Worm (Caenorhabditis elegans) whole organism, mixed stage, embryonic: ENCODE results near the gene F13B6.3.

Source experiments
- hlh-1 ChIP-seq: fragments of 150-350 bp; optimal IDR thresholded peaks from 2 replicates; lab custom pipeline; 2014; ENCODE audit warnings: missing biosample characterization, missing genetic modification reagents, missing genetic modification characterization
- snpc-4 ChIP-seq: fragments of 150-350 bp; optimal IDR thresholded peaks from 2 replicates; lab custom pipeline; 2014; ENCODE audit warnings: missing biosample characterization, missing genetic modification characterization
- ztf-11 ChIP-seq: fragments of 150-350 bp; optimal IDR thresholded peaks from 2 replicates; lab custom pipeline; 2014; ENCODE audit warnings: missing biosample characterization, missing genetic modification characterization

DNA sequence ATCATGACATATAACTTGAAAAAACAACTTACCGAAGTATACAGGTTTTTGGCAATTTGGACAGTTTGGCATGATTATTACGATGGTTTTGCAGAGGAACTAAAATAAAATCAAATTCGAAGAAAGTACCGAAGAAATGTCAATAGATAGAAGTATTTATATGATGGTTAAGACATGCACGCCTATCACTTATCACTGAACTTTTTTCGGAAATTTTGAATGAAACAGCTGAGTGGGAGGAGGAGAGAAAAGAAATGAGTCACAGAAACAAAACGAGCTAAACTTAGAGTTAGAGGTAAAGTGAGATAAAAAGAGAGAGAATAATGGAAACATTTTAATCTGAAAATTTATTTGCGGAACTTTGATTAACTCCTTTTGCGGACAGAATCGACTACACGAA, 20.5 kb downstream of the F13B6.3 start, which contains the start of gene valv-1:
- TF ChIP-seq hlh-1 (tag; lab: Kevin White, UChicago) (no peak), snpc-4 (tag; lab: Kevin White, UChicago) (no peak), ztf-11 (tag; lab: Kevin White, UChicago) (no peak)
